Worm (Caenorhabditis elegans) whole organism, L4 larva: ENCODE measurements around the gene C04F6.9.
A peak's percentile ranks its signal among the peaks of the same experiment; 100 is the strongest.

Source experiments
- F26F4.8 ChIP-seq: fragments of 200-800 bp; sonication (Bioruptor generic); conservative IDR thresholded peaks from 2 replicates; pipeline ENCODE4 v1.3.6; 2022; ENCODE audit warnings: missing genetic modification characterization, missing compliant biosample characterization
- F44E2.7 ChIP-seq: fragments of 200-800 bp; sonication (Bioruptor generic); IDR thresholded peaks from 2 replicates; pipeline ENCODE4 v2.1.2; 2022; ENCODE audit warnings: missing genetic modification characterization, missing compliant biosample characterization
- F49E8.2 ChIP-seq: sonication (generic microtip); optimal IDR thresholded peaks from 2 replicates; lab custom pipeline; 2016; ENCODE audit warnings: missing compliant biosample characterization, mild to moderate bottlenecking, missing genetic modification characterization, borderline replicate concordance
- R02D3.7 ChIP-seq: fragments of 150-350 bp; sonication (generic microtip); optimal IDR thresholded peaks from 3 replicates; lab custom pipeline; 2014; ENCODE audit warnings: missing biosample characterization, missing genetic modification characterization
- T26A8.4 ChIP-seq: fragments of 200-800 bp; sonication (Bioruptor generic); IDR thresholded peaks from 2 replicates; pipeline ENCODE4 v1.3.6; 2022; ENCODE audit warnings: missing genetic modification characterization, missing compliant biosample characterization
- ceh-32 ChIP-seq: sonication (generic microtip); optimal IDR thresholded peaks from 2 replicates; lab custom pipeline; 2016; ENCODE audit warnings: mild to moderate bottlenecking, missing genetic modification characterization, missing compliant biosample characterization; ENCODE audit not compliant: poor library complexity
- ces-1 ChIP-seq: fragments of 150-350 bp; sonication (generic microtip); optimal IDR thresholded peaks from 4 replicates; lab custom pipeline; 2014; ENCODE audit warnings: missing biosample characterization, missing genetic modification reagents, missing genetic modification characterization
- cey-2 ChIP-seq: sonication (generic microtip); optimal IDR thresholded peaks from 3 replicates; lab custom pipeline; 2017; ENCODE audit warnings: missing genetic modification characterization, mild to moderate bottlenecking, missing compliant biosample characterization, antibody characterized with exemption, borderline replicate concordance; ENCODE audit not compliant: insufficient read depth
- daf-12 ChIP-seq: fragments of 150-350 bp; optimal IDR thresholded peaks from 2 replicates; lab custom pipeline; 2014; ENCODE audit warnings: missing biosample characterization, missing genetic modification reagents, missing genetic modification characterization
- daf-16 ChIP-seq, 3 experiments: sonication (generic microtip); optimal IDR thresholded peaks; 2 replicates each; lab custom pipeline; 2016 to 2017; ENCODE audit warnings: missing genetic modification characterization in 3 of 3, missing genetic modification reagents in 3 of 3, mild to moderate bottlenecking in 2 of 3, missing compliant biosample characterization in 2 of 3, missing biosample characterization in 1 of 3, moderate library complexity in 1 of 3
- dmd-6 ChIP-seq: fragments of 200-800 bp; sonication (Bioruptor generic); IDR thresholded peaks from 2 replicates; pipeline ENCODE4 v1.3.6; 2022; ENCODE audit warnings: missing genetic modification reagents, missing genetic modification characterization, missing compliant biosample characterization
- dmd-8 ChIP-seq: fragments of 200-800 bp; sonication (Bioruptor generic); IDR thresholded peaks from 2 replicates; pipeline ENCODE4 v1.3.6; 2022; ENCODE audit warnings: missing genetic modification characterization, missing compliant biosample characterization
- fkh-10 ChIP-seq: fragments of 150-350 bp; optimal IDR thresholded peaks from 2 replicates; lab custom pipeline; 2014; ENCODE audit warnings: missing biosample characterization, missing genetic modification reagents, missing genetic modification characterization
- fos-1 ChIP-seq: fragments of 150-350 bp; optimal IDR thresholded peaks from 2 replicates; lab custom pipeline; 2014; ENCODE audit warnings: missing biosample characterization, missing genetic modification characterization
- hlh-11 ChIP-seq: fragments of 200-800 bp; sonication (Bioruptor generic); optimal IDR thresholded peaks from 2 replicates; lab custom pipeline; 2018; ENCODE audit warnings: mild to moderate bottlenecking, missing genetic modification characterization, missing compliant biosample characterization
- jun-1 ChIP-seq: fragments of 150-350 bp; optimal IDR thresholded peaks from 2 replicates; lab custom pipeline; 2014; ENCODE audit warnings: missing biosample characterization, missing genetic modification reagents, missing genetic modification characterization
- lin-1 ChIP-seq: fragments of 200-800 bp; sonication (Bioruptor generic); IDR thresholded peaks from 2 replicates; pipeline ENCODE4 v1.3.6; 2022; ENCODE audit warnings: missing genetic modification reagents, missing genetic modification characterization, missing compliant biosample characterization
- lin-39 ChIP-seq: fragments of 150-350 bp; optimal IDR thresholded peaks from 2 replicates; lab custom pipeline; 2014; ENCODE audit warnings: missing biosample characterization, missing genetic modification reagents, missing genetic modification characterization
- mxl-2 ChIP-seq: fragments of 200-800 bp; sonication (Bioruptor generic); conservative IDR thresholded peaks from 2 replicates; pipeline ENCODE4 v1.3.6; 2022; ENCODE audit warnings: missing genetic modification reagents, missing genetic modification characterization, missing compliant biosample characterization
- nhr-102 ChIP-seq: sonication (generic microtip); optimal IDR thresholded peaks from 2 replicates; lab custom pipeline; 2016; ENCODE audit warnings: mild to moderate bottlenecking, missing genetic modification characterization, moderate library complexity, missing compliant biosample characterization
- nhr-111 ChIP-seq: fragments of 200-800 bp; sonication (Bioruptor generic); optimal IDR thresholded peaks from 2 replicates; lab custom pipeline; 2018; ENCODE audit warnings: mild to moderate bottlenecking, missing genetic modification characterization, missing compliant biosample characterization
- nhr-41 ChIP-seq: fragments of 200-800 bp; sonication (Bioruptor generic); IDR thresholded peaks from 2 replicates; pipeline ENCODE4 v1.3.6; 2022; ENCODE audit warnings: missing genetic modification reagents, missing genetic modification characterization, missing compliant biosample characterization
- nhr-42 ChIP-seq: fragments of 200-800 bp; sonication (Bioruptor generic); IDR thresholded peaks from 2 replicates; pipeline ENCODE4 v1.3.6; 2022; ENCODE audit warnings: missing genetic modification characterization, missing compliant biosample characterization
- nhr-48 ChIP-seq: sonication (generic microtip); optimal IDR thresholded peaks from 2 replicates; lab custom pipeline; 2016; ENCODE audit warnings: mild to moderate bottlenecking, missing genetic modification characterization, missing compliant biosample characterization
- php-3 ChIP-seq: fragments of 200-800 bp; sonication (Bioruptor generic); IDR thresholded peaks from 2 replicates; pipeline ENCODE4 v1.3.6; 2022; ENCODE audit warnings: missing genetic modification reagents, missing genetic modification characterization, missing compliant biosample characterization
- sdz-12 ChIP-seq: fragments of 200-800 bp; sonication (Bioruptor generic); optimal IDR thresholded peaks from 2 replicates; lab custom pipeline; 2018; ENCODE audit warnings: mild to moderate bottlenecking, missing genetic modification characterization, missing compliant biosample characterization
- set-16 ChIP-seq: fragments of 200-800 bp; sonication (Bioruptor generic); IDR thresholded peaks from 2 replicates; pipeline ENCODE4 v1.3.6; 2022; ENCODE audit warnings: missing genetic modification reagents, missing genetic modification characterization, missing compliant biosample characterization
- spr-1 ChIP-seq: sonication (generic microtip); optimal IDR thresholded peaks from 2 replicates; lab custom pipeline; 2016; ENCODE audit warnings: mild to moderate bottlenecking, missing genetic modification characterization, missing compliant biosample characterization
- spr-3 ChIP-seq: fragments of 200-800 bp; sonication (Bioruptor generic); optimal IDR thresholded peaks from 2 replicates; lab custom pipeline; 2018; ENCODE audit warnings: mild to moderate bottlenecking, missing genetic modification characterization, missing compliant biosample characterization
- unc-62 ChIP-seq, 3 experiments: fragments of 150-350 bp in 1 of 3; sonication (generic microtip); optimal IDR thresholded peaks in 2 of 3; peaks in 1 of 3; 1 replicate in 1 of 3; 2 replicates in 2 of 3; lab custom pipeline; 2014 to 2017; ENCODE audit warnings: missing biosample characterization in 3 of 3, missing genetic modification characterization in 3 of 3, missing genetic modification reagents in 3 of 3, missing genotype in 1 of 3
- ztf-11 ChIP-seq: fragments of 150-350 bp; optimal IDR thresholded peaks from 2 replicates; lab custom pipeline; 2014; ENCODE audit warnings: missing biosample characterization, missing genetic modification characterization

The C04F6.9 gene

ce11 chrX:3424516-3424915, 22.7 kb downstream of the C04F6.9 start, which contains the start of gene ZK813.6:
ZK813.6 (plus strand) TSS chrX:3424816.
- TF ChIP-seq jun-1 (no peak), F26F4.8 (GFP tag; lab: Robert Waterston, UW) (no peak), mxl-2 (GFP tag; lab: Robert Waterston, UW) (no peak), nhr-111 (GFP tag; lab: Kevin White, UChicago) (no peak), fkh-10 (GFP tag; lab: Kevin White, UChicago) (no peak), lin-39 (tag; lab: Kevin White, UChicago) (no peak), dmd-6 (GFP tag; lab: Robert Waterston, UW) (no peak), F44E2.7 (GFP tag; lab: Robert Waterston, UW) (no peak), hlh-11 (tag; lab: Kevin White, UChicago) (no peak), fos-1 (no peak), php-3 (GFP tag; lab: Robert Waterston, UW) (no peak), nhr-41 (no peak), dmd-8 (GFP tag; lab: Robert Waterston, UW) (no peak), F49E8.2 (no peak), sdz-12 (GFP tag; lab: Kevin White, UChicago) (no peak), spr-1 (no peak)

DNA sequence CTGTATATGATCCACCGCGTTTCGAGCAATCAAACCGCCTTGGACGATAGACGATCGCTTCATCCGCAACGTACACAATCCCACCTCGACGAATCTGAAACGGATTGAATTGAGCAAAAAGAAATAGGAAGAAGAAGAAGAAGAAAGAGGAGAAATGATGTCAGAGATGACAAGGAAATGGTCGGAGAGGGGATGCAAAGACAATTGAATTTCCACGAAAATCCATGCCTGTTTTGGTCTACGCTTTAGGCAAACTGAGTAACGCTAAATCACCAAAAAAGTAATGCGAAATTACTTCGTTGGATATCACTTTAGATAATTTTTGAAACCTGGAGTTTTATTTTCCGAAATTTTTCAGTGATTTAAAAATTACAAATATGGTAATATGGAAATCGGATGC, 27.3 kb downstream of the C04F6.9 start:
- TF ChIP-seq fos-1 (no peak), ces-1 (GFP tag; lab: Kevin White, UChicago) (peak; percentile 73), fkh-10 (GFP tag; lab: Kevin White, UChicago) (peak; percentile 48)

- TF ChIP-seq nhr-42 (no peak), daf-12 (tag; lab: Kevin White, UChicago) (no peak), T26A8.4 (no peak), spr-3 (GFP tag; lab: Kevin White, UChicago) (no peak), cey-2 (tag; lab: Kevin White, UChicago) (no peak), ztf-11 (tag; lab: Kevin White, UChicago) (no peak), dmd-6 (GFP tag; lab: Robert Waterston, UW) (no peak), ceh-32 (tag; lab: Kevin White, UChicago) (no peak)
Observed at ce11 chrX:3430020-3430419, 28.2 kb downstream of the C04F6.9 start, which contains the start of gene ZK813.4. ZK813.4 (minus strand) TSS chrX:3430120.

ce11 chrX:3439823-3440222, 38.0 kb downstream of the C04F6.9 start:
- no peak for TF ChIP-seq set-16 (GFP tag; lab: Robert Waterston, UW)
- TF ChIP-seq ces-1 (GFP tag; lab: Kevin White, UChicago) = no peak
- no peak for TF ChIP-seq php-3 (GFP tag; lab: Robert Waterston, UW)
- TF ChIP-seq daf-16 (GFP tag; optimal IDR thresholded peaks at IDR 0.05; lab: Kevin White, UChicago) = peak in 1 of 2 experiments; percentile 53
- TF ChIP-seq daf-16 (tag; optimal IDR thresholded peaks at IDR 0.05; lab: Kevin White, UChicago) = no peak

DNA sequence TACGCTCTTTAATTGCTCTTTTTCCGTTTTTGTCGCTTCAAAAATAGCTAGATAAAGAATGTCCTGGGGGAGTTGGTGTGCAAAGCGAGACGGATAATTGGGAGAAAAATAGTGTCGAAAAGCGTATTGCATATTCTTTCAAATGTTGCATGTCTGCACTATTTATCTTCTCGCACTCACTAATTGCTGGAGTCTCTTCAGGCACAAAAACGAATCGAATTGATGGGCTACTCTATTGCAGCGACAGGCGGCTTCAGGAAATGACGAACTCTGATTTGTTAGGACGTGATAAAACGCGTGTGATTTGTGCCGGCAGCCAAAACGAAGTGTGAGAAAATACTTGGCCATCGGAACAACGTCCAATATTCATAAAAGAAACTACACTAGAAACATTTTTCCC, 38.5 kb downstream of the C04F6.9 start:
- TF ChIP-seq unc-62 (GFP tag; optimal IDR thresholded peaks at IDR 0.05 in 1 of 2; lab: Kevin White, UChicago) = peak in 1 of 2 experiments; percentile 39
- no peak for TF ChIP-seq unc-62 (tag; optimal IDR thresholded peaks at IDR 0.05; lab: Kevin White, UChicago)
- no peak for TF ChIP-seq nhr-102
- no peak for TF ChIP-seq lin-1
- no peak for TF ChIP-seq R02D3.7 (tag; lab: Kevin White, UChicago)
- no peak for TF ChIP-seq nhr-48 (tag; lab: Kevin White, UChicago)
